Fruit fly (Drosophila melanogaster) Kc167 (cell line): ENCODE results near the gene CG43330.

Experiments used
- Sin3A ChIP-seq: fragments of >200 bp; optimal IDR thresholded peaks from 2 replicates; lab custom pipeline; 2018; ENCODE audit warnings: missing external identifiers
- psq ChIP-seq: fragments of >200 bp; optimal IDR thresholded peaks from 2 replicates; lab custom pipeline; 2017; ENCODE audit warnings: missing external identifiers
- ttk ChIP-seq: sonication (Bioruptor generic); optimal IDR thresholded peaks from 2 replicates; lab custom pipeline; 2017; ENCODE audit warnings: missing external identifiers

DNA sequence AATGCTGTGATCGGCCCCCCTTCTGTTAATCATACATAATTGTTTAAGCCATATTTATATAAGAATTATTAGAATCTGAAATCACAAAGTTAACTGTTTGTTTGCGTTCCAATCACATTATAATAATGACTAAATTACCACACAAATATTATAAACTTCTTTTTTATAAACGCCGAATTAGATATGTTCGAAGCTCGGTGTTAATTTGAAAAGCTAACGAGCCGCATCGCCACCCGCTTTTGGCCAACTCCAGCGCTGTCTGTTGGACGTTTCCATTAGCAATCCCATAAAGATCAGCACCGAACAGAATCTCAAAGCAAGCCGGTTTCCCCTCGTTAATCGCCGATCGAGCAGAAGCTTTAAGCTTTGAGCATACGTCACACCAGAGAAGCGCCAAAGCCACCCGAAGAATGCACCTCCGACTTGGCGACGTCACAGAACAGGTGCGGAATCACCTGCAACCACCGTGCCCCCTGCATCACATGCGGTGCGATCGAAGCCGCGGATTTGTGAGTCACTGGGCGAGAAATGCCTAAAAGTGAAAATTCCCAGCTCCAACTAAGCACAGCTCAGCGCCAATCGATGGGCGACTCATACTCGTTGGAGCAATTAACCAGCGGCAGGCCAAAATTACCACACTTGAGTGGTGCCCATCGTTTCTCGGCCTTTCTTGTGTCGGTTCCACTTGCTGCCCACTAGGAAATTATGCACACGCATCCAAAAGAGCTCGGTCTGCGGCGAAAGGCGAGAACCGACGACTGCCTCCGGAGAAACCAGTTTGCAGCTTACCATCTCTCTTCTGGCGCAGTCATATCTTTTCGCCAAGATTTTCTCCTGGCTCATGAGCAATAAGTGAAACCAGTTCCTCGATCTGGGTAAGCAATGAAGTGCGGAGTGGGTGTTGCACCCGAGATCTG lies 38.5 kb downstream of the CG43330 start, which contains the start of gene CG11438:
- TF ChIP-seq psq (lab: Kevin White, UChicago): no peak
- TF ChIP-seq Sin3A: no peak
- TF ChIP-seq ttk (lab: Kevin White, UChicago): no peak
